Fruit fly (Drosophila melanogaster): ENCODE data around the gene Wdr24.

The Wdr24 gene

DNA sequence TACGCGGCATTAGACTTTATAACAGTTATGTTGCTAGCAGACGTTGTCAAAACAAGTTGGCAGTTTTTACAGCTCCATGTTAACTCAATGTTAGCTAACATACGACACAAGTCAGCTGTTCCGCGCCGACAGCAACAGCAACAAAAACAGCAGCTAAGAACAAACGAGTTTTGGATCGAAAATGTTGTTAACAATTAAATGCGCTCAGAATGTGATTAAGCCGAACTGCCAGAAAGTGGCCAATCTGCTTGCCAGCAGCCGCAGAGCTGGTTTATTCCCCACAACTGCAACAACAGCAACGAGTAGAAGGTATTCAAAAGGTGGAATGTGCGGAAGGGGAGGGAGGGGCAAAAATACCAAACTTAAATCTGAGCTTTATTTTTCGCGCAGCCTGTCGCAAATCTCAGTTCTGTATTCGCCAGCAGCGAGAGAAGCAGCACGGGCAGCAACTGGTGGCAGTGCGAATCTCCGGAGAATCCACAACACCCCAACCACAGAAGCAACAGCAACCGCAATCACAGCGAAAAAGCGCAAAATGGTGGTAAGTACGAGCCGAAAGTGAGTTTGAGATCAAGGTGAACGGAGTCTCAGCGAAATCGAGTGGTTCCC, 21.7 kb downstream of the Wdr24 start, which contains the start of gene Pcd (continued):
- TF ChIP-seq CG2116 (GFP tag; optimal IDR thresholded peaks at IDR 0.05) (no peak), cwo (GFP tag; optimal IDR thresholded peaks at IDR 0.05) (no peak), zfh1 (GFP tag; IDR thresholded peaks at IDR 0.05) (0 out of 3 replicates have a peak, but pooled peaks have one; percentile 9), CG34376 (GFP tag; optimal IDR thresholded peaks at IDR 0.05) (peak; percentile 43), Dad (GFP tag; optimal IDR thresholded peaks at IDR 0.05) (no peak), ftz-f1 (GFP tag; optimal IDR thresholded peaks at IDR 0.05) (peak; percentile 31), Atf3 (GFP tag; optimal IDR thresholded peaks at IDR 0.05) (no peak), trh (GFP tag; optimal IDR thresholded peaks at IDR 0.05) (no peak), GATAe (GFP tag; conservative IDR thresholded peaks at IDR 0.05) (no peak), stwl (tag; optimal IDR thresholded peaks at IDR 0.05) (peak; percentile 71), CG32767 (GFP tag; IDR thresholded peaks at IDR 0.05) (0 out of 2 replicates have a peak, but pooled peaks have one; percentile 21), hkb (optimal IDR thresholded peaks at IDR 0.05) (no peak), hkb (GFP tag; IDR thresholded peaks at IDR 0.05) (no peak), Gsc (GFP tag; IDR thresholded peaks at IDR 0.05) (no peak), CG10321 (GFP tag; IDR thresholded peaks at IDR 0.05) (no peak), CG12155 (GFP tag; optimal IDR thresholded peaks at IDR 0.05) (peak; percentile 97), CG12942 (GFP tag; optimal IDR thresholded peaks at IDR 0.05) (no peak), Mes4 (GFP tag; optimal IDR thresholded peaks at IDR 0.05) (no peak), HLH54F (GFP tag; optimal IDR thresholded peaks at IDR 0.05) (no peak), CG11247 (GFP tag; IDR thresholded peaks at IDR 0.05) (no peak), abd-A (tag; optimal IDR thresholded peaks at IDR 0.05) (peak; percentile 48), dmrt99B (tag; optimal IDR thresholded peaks at IDR 0.05) (no peak), CG3407 (GFP tag; optimal IDR thresholded peaks at IDR 0.05) (no peak), Fer2 (tag; optimal IDR thresholded peaks at IDR 0.05) (no peak), sob (GFP tag; IDR thresholded peaks at IDR 0.05) (no peak), trem (tag; optimal IDR thresholded peaks at IDR 0.05) (peak; percentile 99), Dll (GFP tag; IDR thresholded peaks at IDR 0.05; ENCODE audit: partially characterized antibody) (peak; percentile 41; the same call in 1 of the 4 replicates), CG7928 (GFP tag; optimal IDR thresholded peaks at IDR 0.05) (no peak), gro (GFP tag; optimal IDR thresholded peaks at IDR 0.05) (peak; percentile 9), HmgD (GFP tag; optimal IDR thresholded peaks at IDR 0.05) (no peak), ham (GFP tag; IDR thresholded peaks at IDR 0.05) (no peak), Jarid2 (GFP tag; optimal IDR thresholded peaks at IDR 0.05) (no peak), CG4854 (GFP tag; optimal IDR thresholded peaks at IDR 0.05) (no peak), Fer1 (GFP tag; optimal IDR thresholded peaks at IDR 0.05) (no peak), ara (GFP tag; IDR thresholded peaks at IDR 0.05) (no peak), eve (GFP tag; optimal IDR thresholded peaks at IDR 0.05) (no peak), HHEX (GFP tag; optimal IDR thresholded peaks at IDR 0.05) (no peak), B-H2 (GFP tag; optimal IDR thresholded peaks at IDR 0.05) (peak; percentile 51), fd64A (GFP tag; optimal IDR thresholded peaks at IDR 0.05) (no peak), lov (optimal IDR thresholded peaks at IDR 0.05) (no peak), lov (GFP tag; IDR thresholded peaks at IDR 0.05) (no peak), CG13624 (GFP tag; optimal IDR thresholded peaks at IDR 0.05) (no peak), CG2202 (tag; optimal IDR thresholded peaks at IDR 0.05) (no peak), CG4617 (GFP tag; optimal IDR thresholded peaks at IDR 0.05; ENCODE audit: borderline replicate concordance) (peak; percentile 5), Fer3 (tag; optimal IDR thresholded peaks at IDR 0.05) (no peak), HmgZ (tag; optimal IDR thresholded peaks at IDR 0.05) (peak; percentile 7), rib (GFP tag; IDR thresholded peaks at IDR 0.05) (peak; percentile 73), Sry-δ (GFP tag; optimal IDR thresholded peaks at IDR 0.05) (peak; percentile 4), tup (GFP tag; optimal IDR thresholded peaks at IDR 0.05) (no peak), danr (GFP tag; IDR thresholded peaks at IDR 0.05) (no peak), CG34224 (GFP tag; IDR thresholded peaks at IDR 0.05; ENCODE audit: partially characterized antibody) (peak; percentile 49; the same call in 1 of the 3 replicates)
